Worm (Caenorhabditis elegans) whole organism, midembryonic: ENCODE results near the gene rbm-17.

Source experiments
- T22C8.4 ChIP-seq: fragments of 200-800 bp; sonication (Bioruptor generic); IDR thresholded peaks from 2 replicates; pipeline ENCODE4 v1.3.6; 2022; ENCODE audit warnings: missing genetic modification characterization, missing compliant biosample characterization
- flt-1 ChIP-seq: fragments of 200-800 bp; sonication (Bioruptor generic); IDR thresholded peaks from 2 replicates; pipeline ENCODE4 v1.3.6; 2022; ENCODE audit warnings: missing genetic modification characterization, missing compliant biosample characterization
- klf-2 ChIP-seq: fragments of 200-800 bp; sonication (Bioruptor generic); conservative IDR thresholded peaks from 2 replicates; pipeline ENCODE4 v1.3.6; 2022; ENCODE audit warnings: missing genetic modification reagents, missing genetic modification characterization, missing compliant biosample characterization
- med-1 ChIP-seq: sonication (generic microtip); optimal IDR thresholded peaks from 2 replicates; lab custom pipeline; 2017; ENCODE audit warnings: missing genetic modification characterization, mild to moderate bottlenecking, missing compliant biosample characterization, antibody characterized with exemption, missing genetic modification reagents; ENCODE audit not compliant: insufficient read depth
- ref-1 ChIP-seq: fragments of 200-800 bp; sonication (Bioruptor generic); conservative IDR thresholded peaks from 2 replicates; pipeline ENCODE4 v1.3.6; 2022; ENCODE audit warnings: missing genetic modification reagents, missing genetic modification characterization, missing compliant biosample characterization
- ztf-23 ChIP-seq: fragments of 200-800 bp; sonication (Bioruptor generic); IDR thresholded peaks from 2 replicates; pipeline ENCODE4 v1.3.6; 2022; ENCODE audit warnings: missing genetic modification reagents, missing genetic modification characterization, missing compliant biosample characterization
- ztf-29 ChIP-seq: fragments of 200-800 bp; sonication (Bioruptor generic); IDR thresholded peaks from 2 replicates; pipeline ENCODE4 v1.3.6; 2022; ENCODE audit warnings: missing genetic modification reagents, missing genetic modification characterization, missing compliant biosample characterization

DNA sequence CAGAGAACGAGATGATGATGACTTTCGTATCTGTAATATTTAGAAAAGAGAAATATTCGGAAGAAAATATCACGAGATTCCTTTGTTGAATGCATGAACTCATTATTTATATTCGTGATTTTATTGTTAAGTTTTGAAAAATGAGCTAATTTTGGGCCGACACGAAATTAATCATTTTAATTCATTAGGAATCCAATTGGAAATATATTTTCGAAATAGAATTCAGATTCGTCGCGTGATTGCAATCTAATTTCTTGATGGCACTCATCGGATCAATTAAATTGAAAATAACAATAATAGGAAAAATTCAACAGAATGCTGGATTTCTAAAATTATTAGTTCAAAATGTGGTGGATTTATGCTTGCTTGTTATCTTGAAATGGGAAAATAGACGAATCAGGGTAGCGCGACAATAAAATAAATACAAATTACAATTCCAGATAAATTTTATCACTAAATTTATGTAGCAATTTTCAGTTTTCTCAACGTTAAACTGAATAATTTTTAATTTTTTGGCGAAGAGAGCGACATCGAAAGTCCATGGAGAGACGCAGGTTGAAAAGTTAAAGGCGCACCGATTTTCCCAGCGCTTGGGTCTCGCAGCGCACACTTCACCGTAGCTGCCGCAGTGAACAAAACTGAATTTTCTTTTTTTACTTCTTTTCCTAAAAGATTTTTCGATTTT lies 36.3 kb upstream of the rbm-17 start:
- TF ChIP-seq T22C8.4: no peak
- 0 out of 2 replicates have a peak, but pooled peaks have one; percentile 51 for TF ChIP-seq flt-1
- TF ChIP-seq ztf-29 (GFP tag; lab: Robert Waterston, UW): no peak
- TF ChIP-seq klf-2 (GFP tag; lab: Robert Waterston, UW): no peak
- no peak for TF ChIP-seq ztf-23
- no peak for TF ChIP-seq ref-1 (GFP tag; lab: Robert Waterston, UW)
- TF ChIP-seq med-1 (GFP tag; lab: Kevin White, UChicago): no peak
